Worm (Caenorhabditis elegans): ENCODE measurements around the gene C44B9.3.
A peak's percentile ranks its signal among the peaks of the same experiment; 100 is the strongest.

C44B9.3 gene

DNA sequence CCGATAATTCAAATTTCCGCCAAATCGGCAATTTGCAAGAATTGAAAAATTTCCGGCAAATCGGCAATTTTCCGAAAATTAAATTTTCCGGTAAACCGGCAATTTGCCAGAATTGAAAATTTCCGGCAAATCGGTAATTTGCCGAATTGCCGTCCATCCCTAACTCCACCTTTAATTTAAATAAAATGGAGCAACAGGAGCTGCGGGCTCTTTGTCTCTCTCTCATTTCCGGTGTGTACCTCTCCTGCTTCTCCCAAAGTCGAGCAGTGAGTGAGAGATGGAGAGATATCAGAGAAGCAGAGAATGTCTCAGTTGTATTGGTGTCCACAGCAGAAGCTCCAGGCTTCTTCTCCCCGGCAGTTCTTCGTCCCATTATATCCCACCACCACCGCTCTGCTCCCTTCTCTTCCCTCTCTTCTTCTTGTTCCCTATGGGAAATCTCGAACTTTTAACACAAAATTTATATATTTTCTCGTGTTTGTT is 24.5 kb downstream of the C44B9.3 start, which contains the start of gene Y39A1C.1:
Y39A1C.1 (plus strand) TSS at position 51 of the 483 bp plus-strand sequence.
- TF ChIP-seq ztf-26 (tag; optimal IDR thresholded peaks at IDR 0.05): no peak
- no peak for TF ChIP-seq repo-1 (tag; optimal IDR thresholded peaks at IDR 0.05)
- no peak for TF ChIP-seq mes-4 (tag; optimal IDR thresholded peaks at IDR 0.05)
- TF ChIP-seq nfya-2 (GFP tag; IDR thresholded peaks at IDR 0.05): no peak
- TF ChIP-seq aptf-3 (GFP tag; IDR thresholded peaks at IDR 0.05): no peak
- no peak for TF ChIP-seq sea-2 (GFP tag; IDR thresholded peaks at IDR 0.05)
- no peak for TF ChIP-seq F57A8.1 (GFP tag; optimal IDR thresholded peaks at IDR 0.05)
- TF ChIP-seq F33H1.4 (GFP tag; IDR thresholded peaks at IDR 0.05): no peak
- TF ChIP-seq Y79H2A.3 (GFP tag; conservative IDR thresholded peaks at IDR 0.05): no peak
- no peak for TF ChIP-seq zim-3 (tag; optimal IDR thresholded peaks at IDR 0.05)
- no peak for TF ChIP-seq hmg-1.2 (GFP tag; IDR thresholded peaks at IDR 0.05)
- TF ChIP-seq mcd-1 (GFP tag; IDR thresholded peaks at IDR 0.05): no peak
- no peak for TF ChIP-seq sdz-38 (tag; optimal IDR thresholded peaks at IDR 0.05)
- no peak for TF ChIP-seq ccch-3 (GFP tag; optimal IDR thresholded peaks at IDR 0.05)

ce11 chrIII:10848858-10849257 is 31.1 kb downstream of the C44B9.3 start, which contains the start of the genes fbxb-85 and hex-3:
Gene fbxb-85 (minus strand): TSS chrIII:10848963.
Gene hex-3 (plus strand): TSS chrIII:10849222.
- TF ChIP-seq aptf-2 (GFP tag; conservative IDR thresholded peaks at IDR 0.05) (no peak), hmg-1.2 (GFP tag; IDR thresholded peaks at IDR 0.05) (peak; percentile 70), ztf-3 (GFP tag; optimal IDR thresholded peaks at IDR 0.05) (peak; percentile 29), hlh-26 (GFP tag; conservative IDR thresholded peaks at IDR 0.05) (no peak), C06A6.2 (GFP tag; conservative IDR thresholded peaks at IDR 0.05) (peak; percentile 79), K12H6.12 (tag; optimal IDR thresholded peaks at IDR 0.05) (peak; percentile 82), T07F8.4 (tag; optimal IDR thresholded peaks at IDR 0.05) (no peak), F52B5.7 (tag; optimal IDR thresholded peaks at IDR 0.05) (peak; percentile 22), dox-1 (GFP tag; IDR thresholded peaks at IDR 0.05) (no peak; the same call in 1 of the 2 replicates), snpc-1.1 (tag; optimal IDR thresholded peaks at IDR 0.05; ENCODE audit: insufficient read depth) (peak; percentile 71), unc-62 (GFP tag; optimal IDR thresholded peaks at IDR 0.05) (no peak), ztf-22 (GFP tag; optimal IDR thresholded peaks at IDR 0.05) (peak; percentile 19), lsy-27 (tag; optimal IDR thresholded peaks at IDR 0.05; ENCODE audit: borderline replicate concordance, insufficient read depth) (no peak), athp-1 (tag; optimal IDR thresholded peaks at IDR 0.05) (peak; percentile 68), let-607 (tag; optimal IDR thresholded peaks at IDR 0.05) (peak; percentile 40 to 67), somi-1 (GFP tag; optimal IDR thresholded peaks at IDR 0.05) (peak; percentile 49), F10E7.11 (tag; optimal IDR thresholded peaks at IDR 0.05) (peak; percentile 67), him-1 (tag; optimal IDR thresholded peaks at IDR 0.05) (peak; percentile 42), ztf-28 (GFP tag; IDR thresholded peaks at IDR 0.05) (no peak), mcd-1 (GFP tag; IDR thresholded peaks at IDR 0.05) (peak; percentile 95), nhr-90 (tag; optimal IDR thresholded peaks at IDR 0.05) (no peak), sea-2 (GFP tag; IDR thresholded peaks at IDR 0.05) (0 out of 2 replicates have a peak, but pooled peaks have one; percentile 50), D2030.7 (GFP tag; IDR thresholded peaks at IDR 0.05) (peak; percentile 85), bed-1 (GFP tag; IDR thresholded peaks at IDR 0.05) (no peak), B0019.2 (GFP tag; conservative IDR thresholded peaks at IDR 0.05) (peak; percentile 42; the same call in 1 of the 2 replicates), fkh-3 (tag; optimal IDR thresholded peaks at IDR 0.05) (no peak), mes-4 (tag; optimal IDR thresholded peaks at IDR 0.05) (no peak), Y79H2A.3 (GFP tag; conservative IDR thresholded peaks at IDR 0.05) (no peak; the same call in 1 of the 2 replicates), repo-1 (tag; optimal IDR thresholded peaks at IDR 0.05) (peak; percentile 90), tbp1 (GFP tag; optimal IDR thresholded peaks at IDR 0.05) (peak; percentile 71), F39B2.1 (GFP tag; IDR thresholded peaks at IDR 0.05) (no peak), sdz-38 (tag; optimal IDR thresholded peaks at IDR 0.05) (no peak), pbrm-1 (GFP tag; IDR thresholded peaks at IDR 0.05) (peak; percentile 93), ceh-40 (GFP tag; IDR thresholded peaks at IDR 0.05) (no peak), F57A8.1 (GFP tag; optimal IDR thresholded peaks at IDR 0.05) (no peak), gei-17 (GFP tag; optimal IDR thresholded peaks at IDR 0.05) (peak; percentile 75), F23B12.7 (tag; optimal IDR thresholded peaks at IDR 0.05; ENCODE audit: insufficient read depth) (peak; percentile 59), cebp-2 (GFP tag; IDR thresholded peaks at IDR 0.05) (no peak), F57C9.4 (tag; optimal IDR thresholded peaks at IDR 0.05) (peak; percentile 22), nhr-179 (tag; optimal IDR thresholded peaks at IDR 0.05) (no peak)

All from whole organism, young adult.